Worm (Caenorhabditis elegans) whole organism, L4/young adult: Measurements from ENCODE around the gene F58F12.12.

ENCODE experiments used
- W03F9.2 ChIP-seq: fragments of 150-350 bp; optimal IDR thresholded peaks from 2 replicates; lab custom pipeline; 2014; ENCODE audit warnings: missing biosample characterization, missing genetic modification characterization
- dao-5 ChIP-seq: sonication (generic microtip); optimal IDR thresholded peaks from 2 replicates; lab custom pipeline; 2016; ENCODE audit warnings: missing genotype, missing genetic modification characterization, moderate library complexity, missing compliant biosample characterization
- him-1 ChIP-seq: sonication (generic microtip); optimal IDR thresholded peaks from 2 replicates; lab custom pipeline; 2016; ENCODE audit warnings: missing genotype, missing genetic modification reagents, missing genetic modification characterization, missing compliant biosample characterization

Gene F58F12.12

ce11 chrII:6380866-6381265 lies at the start of gene F58F12.12:
F58F12.12 (plus strand) TSS chrII:6381166.
- no peak for TF ChIP-seq dao-5 (tag; lab: Kevin White, UChicago)
- no peak for TF ChIP-seq him-1 (tag; lab: Kevin White, UChicago)
- no peak for TF ChIP-seq W03F9.2 (tag; lab: Kevin White, UChicago)

- TF ChIP-seq him-1 (tag; lab: Kevin White, UChicago) (peak; percentile 78), dao-5 (tag; lab: Kevin White, UChicago) (no peak), W03F9.2 (tag; lab: Kevin White, UChicago) (peak; percentile 51)
Measured at ce11 chrII:6331222-6331830, 49.6 kb upstream of the F58F12.12 start, which contains the start of gene set-4. set-4 (minus strand) TSS chrII:6331341.

ce11 chrII:6333887-6334286 lies 47.1 kb upstream of the F58F12.12 start, which contains the start of gene ttc-39B:
ttc-39B (minus strand) TSS chrII:6333987.
- TF ChIP-seq him-1 (tag; lab: Kevin White, UChicago) = no peak
- TF ChIP-seq dao-5 (tag; lab: Kevin White, UChicago) = no peak
- no peak for TF ChIP-seq W03F9.2 (tag; lab: Kevin White, UChicago)

ce11 chrII:6334745-6335260 lies 46.2 kb upstream of the F58F12.12 start:
- TF ChIP-seq him-1 (tag; lab: Kevin White, UChicago) (no peak), W03F9.2 (tag; lab: Kevin White, UChicago) (no peak), dao-5 (tag; lab: Kevin White, UChicago) (no peak)

ce11 chrII:6335358-6335757 lies 45.6 kb upstream of the F58F12.12 start, which contains the start of gene C32D5.14:
C32D5.14 (plus strand) TSS chrII:6335488.
- TF ChIP-seq him-1 (tag; lab: Kevin White, UChicago) (no peak), W03F9.2 (tag; lab: Kevin White, UChicago) (no peak), dao-5 (tag; lab: Kevin White, UChicago) (no peak)

- no peak for TF ChIP-seq dao-5 (tag; lab: Kevin White, UChicago)
- TF ChIP-seq him-1 (tag; lab: Kevin White, UChicago) = no peak
- no peak for TF ChIP-seq W03F9.2 (tag; lab: Kevin White, UChicago)
Measured at ce11 chrII:6339511-6339910, 41.5 kb upstream of the F58F12.12 start.

- no peak for TF ChIP-seq W03F9.2 (tag; lab: Kevin White, UChicago)
- TF ChIP-seq him-1 (tag; lab: Kevin White, UChicago) = no peak
- no peak for TF ChIP-seq dao-5 (tag; lab: Kevin White, UChicago)
Measured at ce11 chrII:6339948-6340347, 41.0 kb upstream of the F58F12.12 start, which contains the start of gene C32D5.7. C32D5.7 (minus strand) TSS chrII:6340048.

- TF ChIP-seq dao-5 (tag; lab: Kevin White, UChicago) (no peak), W03F9.2 (tag; lab: Kevin White, UChicago) (no peak), him-1 (tag; lab: Kevin White, UChicago) (no peak)
Measured at ce11 chrII:6341076-6341475, 39.9 kb upstream of the F58F12.12 start.

ce11 chrII:6342455-6342854 lies 38.5 kb upstream of the F58F12.12 start:
- TF ChIP-seq him-1 (tag; lab: Kevin White, UChicago) (no peak), dao-5 (tag; lab: Kevin White, UChicago) (no peak), W03F9.2 (tag; lab: Kevin White, UChicago) (no peak)

ce11 chrII:6343893-6344292 lies 37.1 kb upstream of the F58F12.12 start, which contains the start of gene txt-18:
txt-18 (plus strand) TSS chrII:6344072.
- TF ChIP-seq him-1 (tag; lab: Kevin White, UChicago) = no peak
- TF ChIP-seq dao-5 (tag; lab: Kevin White, UChicago) = no peak
- TF ChIP-seq W03F9.2 (tag; lab: Kevin White, UChicago) = no peak

- TF ChIP-seq him-1 (tag; lab: Kevin White, UChicago) (no peak), W03F9.2 (tag; lab: Kevin White, UChicago) (no peak), dao-5 (tag; lab: Kevin White, UChicago) (no peak)
Measured at ce11 chrII:6344513-6344912, 36.5 kb upstream of the F58F12.12 start.

- no peak for TF ChIP-seq W03F9.2 (tag; lab: Kevin White, UChicago)
- TF ChIP-seq him-1 (tag; lab: Kevin White, UChicago) = no peak
- TF ChIP-seq dao-5 (tag; lab: Kevin White, UChicago) = no peak
Measured at ce11 chrII:6345195-6346158, 35.5 kb upstream of the F58F12.12 start, which contains the start of gene C32D5.8. C32D5.8 (minus strand) TSS chrII:6345964.
